Worm (Caenorhabditis elegans) whole organism, mixed stage, embryonic: ENCODE data around the gene sdpn-1.
A peak's percentile ranks its signal among the peaks of the same experiment; 100 is the strongest.

Source experiments
- M03D4.4 ChIP-seq: sonication (generic microtip); optimal IDR thresholded peaks from 2 replicates; lab custom pipeline; 2017; ENCODE audit warnings: mild to moderate bottlenecking, missing genetic modification characterization, missing compliant biosample characterization
- bed-3 ChIP-seq: fragments of 200-800 bp; sonication (Bioruptor generic); optimal IDR thresholded peaks from 3 replicates; lab custom pipeline; 2018; ENCODE audit warnings: mild to moderate bottlenecking, missing genetic modification characterization, moderate library complexity, missing compliant biosample characterization
- ceh-39 ChIP-seq: fragments of 150-350 bp; optimal IDR thresholded peaks from 2 replicates; lab custom pipeline; 2014; ENCODE audit warnings: missing biosample characterization, missing genetic modification characterization
- ceh-43 ChIP-seq: fragments of 200-800 bp; sonication (Bioruptor generic); optimal IDR thresholded peaks from 2 replicates; lab custom pipeline; 2018; ENCODE audit warnings: mild to moderate bottlenecking, missing genetic modification characterization, moderate library complexity, missing compliant biosample characterization
- ceh-83 ChIP-seq: fragments of 200-800 bp; sonication (Bioruptor generic); optimal IDR thresholded peaks from 2 replicates; lab custom pipeline; 2018; ENCODE audit warnings: mild to moderate bottlenecking, missing genetic modification characterization, missing compliant biosample characterization
- ces-1 ChIP-seq: fragments of 150-350 bp; optimal IDR thresholded peaks from 2 replicates; lab custom pipeline; 2014; ENCODE audit warnings: missing biosample characterization, missing genetic modification reagents, missing genetic modification characterization
- cnd-1 ChIP-seq: fragments of 200-800 bp; sonication (Bioruptor generic); optimal IDR thresholded peaks from 2 replicates; lab custom pipeline; 2018; ENCODE audit warnings: mild to moderate bottlenecking, missing genetic modification characterization, missing compliant biosample characterization
- drap-1 ChIP-seq: fragments of 200-800 bp; sonication (Bioruptor generic); optimal IDR thresholded peaks from 3 replicates; lab custom pipeline; 2018; ENCODE audit warnings: mild to moderate bottlenecking, missing genetic modification characterization, missing compliant biosample characterization
- elt-1 ChIP-seq: sonication (generic microtip); optimal IDR thresholded peaks from 2 replicates; lab custom pipeline; 2017; ENCODE audit warnings: missing genetic modification characterization, mild to moderate bottlenecking, missing compliant biosample characterization, antibody characterized with exemption, moderate library complexity, borderline replicate concordance; ENCODE audit not compliant: insufficient read depth
- elt-3 ChIP-seq: fragments of 150-350 bp; optimal IDR thresholded peaks from 2 replicates; lab custom pipeline; 2014; ENCODE audit warnings: missing biosample characterization, missing genetic modification characterization
- ham-2 ChIP-seq: fragments of 200-800 bp; sonication (Bioruptor generic); optimal IDR thresholded peaks from 2 replicates; lab custom pipeline; 2018; ENCODE audit warnings: mild to moderate bottlenecking, missing genetic modification characterization, missing compliant biosample characterization
- lin-32 ChIP-seq: fragments of 200-800 bp; sonication (Bioruptor generic); optimal IDR thresholded peaks from 2 replicates; lab custom pipeline; 2018; ENCODE audit warnings: mild to moderate bottlenecking, missing genetic modification characterization, missing compliant biosample characterization
- mep-1 ChIP-seq: fragments of 150-350 bp; optimal IDR thresholded peaks from 2 replicates; lab custom pipeline; 2017; ENCODE audit warnings: missing biosample characterization, missing genetic modification reagents, missing genetic modification characterization, inconsistent platforms
- mls-2 ChIP-seq: sonication (generic microtip); optimal IDR thresholded peaks from 2 replicates; lab custom pipeline; 2016; ENCODE audit warnings: mild to moderate bottlenecking, missing genetic modification characterization, moderate library complexity, missing compliant biosample characterization
- nhr-12 ChIP-seq: fragments of 150-350 bp; optimal IDR thresholded peaks from 2 replicates; lab custom pipeline; 2014; ENCODE audit warnings: missing biosample characterization, missing genetic modification characterization
- nhr-237 ChIP-seq: fragments of 150-350 bp; optimal IDR thresholded peaks from 2 replicates; lab custom pipeline; 2014; ENCODE audit warnings: missing biosample characterization, missing genetic modification characterization
- nhr-28 ChIP-seq: fragments of 150-350 bp; optimal IDR thresholded peaks from 2 replicates; lab custom pipeline; 2014; ENCODE audit warnings: missing biosample characterization, missing genetic modification characterization
- nhr-76 ChIP-seq: sonication (generic microtip); optimal IDR thresholded peaks from 2 replicates; lab custom pipeline; 2017; ENCODE audit warnings: missing biosample characterization, missing genetic modification characterization
- pha-4 ChIP-seq: fragments of 150-350 bp; optimal IDR thresholded peaks from 2 replicates; lab custom pipeline; 2018; ENCODE audit warnings: missing biosample characterization, missing genetic modification reagents, missing genetic modification characterization
- sptf-1 ChIP-seq: sonication (generic microtip); optimal IDR thresholded peaks from 2 replicates; lab custom pipeline; 2017; ENCODE audit warnings: mild to moderate bottlenecking, missing genetic modification characterization, moderate library complexity, missing compliant biosample characterization
- tbx-8 ChIP-seq: fragments of 200-800 bp; sonication (Bioruptor generic); optimal IDR thresholded peaks from 2 replicates; lab custom pipeline; 2018; ENCODE audit warnings: mild to moderate bottlenecking, missing genetic modification characterization, moderate library complexity, missing compliant biosample characterization
- unc-120 ChIP-seq: sonication (generic microtip); optimal IDR thresholded peaks from 2 replicates; lab custom pipeline; 2017; ENCODE audit warnings: missing genetic modification characterization, missing compliant biosample characterization; ENCODE audit not compliant: poor library complexity, severe bottlenecking
- unc-39 ChIP-seq: fragments of 150-350 bp; optimal IDR thresholded peaks from 2 replicates; lab custom pipeline; 2014; ENCODE audit warnings: missing biosample characterization, missing genetic modification characterization
- unc-62 ChIP-seq: fragments of 150-350 bp; optimal IDR thresholded peaks from 2 replicates; lab custom pipeline; 2014; ENCODE audit warnings: missing biosample characterization, missing genetic modification reagents, missing genetic modification characterization
- zip-8 ChIP-seq: fragments of 150-350 bp; optimal IDR thresholded peaks from 2 replicates; lab custom pipeline; 2014; ENCODE audit warnings: missing biosample characterization, missing genetic modification characterization
- ztf-11 ChIP-seq: fragments of 150-350 bp; optimal IDR thresholded peaks from 2 replicates; lab custom pipeline; 2014; ENCODE audit warnings: missing biosample characterization, missing genetic modification characterization

Gene sdpn-1

DNA sequence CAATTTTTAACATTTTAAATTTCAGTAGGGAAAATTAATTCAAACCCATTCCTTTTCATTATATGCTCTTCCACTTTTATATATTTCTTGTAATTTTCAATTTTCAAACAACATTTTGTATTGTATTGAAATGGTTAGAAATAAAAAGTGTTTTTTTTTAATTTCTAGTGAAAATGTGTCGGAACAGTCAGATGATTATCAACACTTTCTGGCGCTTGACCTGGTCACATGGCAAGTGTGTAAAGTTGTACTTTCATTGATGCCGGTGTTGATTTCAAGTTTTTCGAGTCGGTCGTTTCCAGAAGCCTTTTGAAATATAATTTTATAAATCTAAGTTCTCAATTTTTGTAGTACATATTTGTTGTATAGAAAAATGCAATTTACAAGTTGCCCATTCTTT is 28.7 kb upstream of the sdpn-1 start:
- TF ChIP-seq bed-3 (no peak), ceh-83 (no peak), sptf-1 (tag; lab: Kevin White, UChicago) (no peak), zip-8 (no peak)
- TF ChIP-seq, all 35 proteins: peak for 0

DNA sequence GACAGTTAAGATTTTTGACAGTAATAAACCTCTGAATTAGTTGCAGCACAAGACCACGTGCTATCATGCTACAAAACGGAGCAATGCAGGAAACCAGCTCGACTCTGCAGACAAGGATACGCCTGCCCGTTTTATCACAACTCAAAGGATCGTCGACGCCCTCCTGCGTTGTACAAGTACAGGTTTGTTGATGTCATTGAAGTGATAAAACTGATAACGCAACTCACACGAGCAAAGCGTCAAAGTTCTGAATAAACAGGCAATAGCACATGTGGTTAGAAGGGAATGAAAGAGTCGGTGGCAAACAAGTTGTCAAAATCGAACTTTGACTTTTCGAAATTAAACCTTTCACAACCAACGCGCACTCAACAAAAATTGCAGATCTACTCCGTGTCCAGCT is 24.7 kb upstream of the sdpn-1 start:
- TF ChIP-seq ceh-83 = no peak
- no peak for TF ChIP-seq sptf-1 (tag; lab: Kevin White, UChicago)
- no peak for TF ChIP-seq nhr-237 (tag; lab: Kevin White, UChicago)
- no peak for TF ChIP-seq unc-120 (tag; lab: Kevin White, UChicago)

DNA sequence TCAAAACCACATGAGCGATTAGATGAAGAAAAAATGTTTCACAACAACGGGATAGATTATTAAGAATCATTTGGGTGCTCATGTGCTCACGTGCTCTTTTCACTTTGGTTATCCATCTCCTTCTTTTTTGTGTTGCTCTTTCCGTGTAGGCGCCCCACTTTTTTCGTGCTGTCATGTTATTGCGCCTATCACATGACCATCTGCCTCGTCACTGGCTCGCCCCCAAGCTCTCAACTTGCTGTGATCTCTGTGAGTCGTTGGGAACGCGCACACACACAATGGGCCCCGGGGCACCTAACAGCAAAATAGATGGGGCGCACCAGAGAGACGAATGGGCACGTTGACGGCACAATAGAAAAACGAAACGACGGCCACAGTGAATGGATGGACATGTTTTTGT is 23.6 kb upstream of the sdpn-1 start:
- TF ChIP-seq sptf-1 (tag; lab: Kevin White, UChicago) = peak; percentile 24
- no peak for TF ChIP-seq elt-3 (tag; lab: Kevin White, UChicago)
- TF ChIP-seq unc-120 (tag; lab: Kevin White, UChicago) = peak; percentile 9

DNA sequence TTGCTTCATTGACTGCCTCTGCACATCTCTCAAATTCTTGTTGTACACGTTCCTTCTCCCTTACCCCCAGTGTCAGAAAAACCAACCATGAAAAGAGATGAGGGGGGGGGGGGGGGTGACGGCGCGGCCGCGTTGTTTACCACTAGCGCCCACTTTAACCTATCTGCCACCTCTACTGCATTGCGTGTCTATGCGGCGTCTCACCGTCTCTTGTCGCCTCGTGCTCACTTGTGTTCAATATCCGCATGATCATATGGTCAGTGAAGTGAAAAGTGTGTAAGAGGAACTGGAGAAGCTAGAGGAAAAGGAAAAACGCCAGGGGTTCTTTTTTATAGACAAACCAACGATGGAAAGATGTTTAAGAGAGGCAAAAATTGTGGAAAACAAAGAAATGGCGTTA is 21.6 kb upstream of the sdpn-1 start:
- TF ChIP-seq drap-1 (GFP tag; lab: Kevin White, UChicago) = peak; percentile 26
- TF ChIP-seq unc-62 (GFP tag; lab: Kevin White, UChicago) = peak; percentile 6
- TF ChIP-seq unc-120 (tag; lab: Kevin White, UChicago) = peak; percentile 11
- TF ChIP-seq ztf-11 (tag; lab: Kevin White, UChicago) = no peak
- no peak for TF ChIP-seq elt-1
- TF ChIP-seq M03D4.4 (tag; lab: Kevin White, UChicago) = peak; percentile 18
- TF ChIP-seq ceh-83 = no peak
- peak; percentile 39 for TF ChIP-seq mep-1 (tag; lab: Kevin White, UChicago)
- peak; percentile 68 for TF ChIP-seq mls-2
- TF ChIP-seq ceh-39 = no peak
- peak; percentile 81 for TF ChIP-seq pha-4 (tag; lab: Kevin White, UChicago)
- TF ChIP-seq sptf-1 (tag; lab: Kevin White, UChicago) = peak; percentile 69
- no peak for TF ChIP-seq nhr-76 (tag; lab: Kevin White, UChicago)
- TF ChIP-seq ham-2 = peak; percentile 51
- TF ChIP-seq, all 35 proteins: peak for 9

DNA sequence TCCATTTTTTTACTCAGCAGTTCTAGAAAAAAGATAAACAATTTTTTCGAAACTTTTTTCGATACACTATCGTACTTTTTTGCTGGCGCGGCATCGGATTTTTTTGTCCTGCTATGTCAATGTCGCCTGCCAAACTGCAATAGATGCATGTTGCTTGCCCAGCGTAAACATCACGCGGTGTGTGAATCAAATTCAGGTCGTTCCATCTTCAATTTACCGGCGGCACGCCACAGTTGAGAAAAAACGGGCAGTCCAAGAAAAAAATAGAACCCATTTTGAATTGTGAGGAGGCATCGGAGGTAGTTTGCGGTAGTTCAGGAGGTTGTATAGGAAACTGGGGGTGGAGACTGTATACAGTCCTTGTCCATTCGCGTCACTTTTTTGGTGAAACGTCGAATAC is 20.4 kb upstream of the sdpn-1 start:
- TF ChIP-seq unc-39 (tag; lab: Kevin White, UChicago) (no peak), cnd-1 (tag; lab: Kevin White, UChicago) (no peak), M03D4.4 (tag; lab: Kevin White, UChicago) (no peak), drap-1 (GFP tag; lab: Kevin White, UChicago) (no peak), bed-3 (no peak), nhr-237 (tag; lab: Kevin White, UChicago) (no peak), nhr-28 (tag; lab: Kevin White, UChicago) (no peak), ceh-43 (GFP tag; lab: Kevin White, UChicago) (no peak), sptf-1 (tag; lab: Kevin White, UChicago) (no peak), lin-32 (GFP tag; lab: Kevin White, UChicago) (no peak), ztf-11 (tag; lab: Kevin White, UChicago) (no peak), ces-1 (GFP tag; lab: Kevin White, UChicago) (no peak)

DNA sequence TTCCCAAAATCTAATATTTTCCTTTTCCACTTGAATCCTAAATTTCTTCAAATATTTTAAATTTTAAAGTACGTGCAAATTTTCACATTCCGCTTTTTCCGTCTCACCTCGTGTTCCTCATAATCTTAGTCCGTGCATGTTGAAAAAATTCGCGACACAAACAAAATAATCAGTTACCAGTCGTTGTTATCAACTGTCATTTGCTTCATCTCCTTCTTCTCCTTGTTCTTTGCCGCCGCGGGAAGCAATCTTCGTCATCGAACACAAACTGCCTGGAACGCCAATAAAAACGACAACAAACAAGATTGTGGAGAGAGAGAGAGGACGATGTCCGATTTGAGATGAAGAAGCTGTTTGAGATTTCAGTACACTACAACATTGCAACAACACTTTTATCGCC is 19.7 kb upstream of the sdpn-1 start, which contains the start of gene C34D10.5:
C34D10.5 (plus strand) TSS at position 269 of the 400 bp plus-strand sequence.
- TF ChIP-seq M03D4.4 (tag; lab: Kevin White, UChicago) (no peak), nhr-28 (tag; lab: Kevin White, UChicago) (no peak), tbx-8 (GFP tag; lab: Kevin White, UChicago) (no peak), pha-4 (tag; lab: Kevin White, UChicago) (no peak), unc-120 (tag; lab: Kevin White, UChicago) (no peak), zip-8 (no peak), cnd-1 (tag; lab: Kevin White, UChicago) (no peak), ceh-43 (GFP tag; lab: Kevin White, UChicago) (no peak)

DNA sequence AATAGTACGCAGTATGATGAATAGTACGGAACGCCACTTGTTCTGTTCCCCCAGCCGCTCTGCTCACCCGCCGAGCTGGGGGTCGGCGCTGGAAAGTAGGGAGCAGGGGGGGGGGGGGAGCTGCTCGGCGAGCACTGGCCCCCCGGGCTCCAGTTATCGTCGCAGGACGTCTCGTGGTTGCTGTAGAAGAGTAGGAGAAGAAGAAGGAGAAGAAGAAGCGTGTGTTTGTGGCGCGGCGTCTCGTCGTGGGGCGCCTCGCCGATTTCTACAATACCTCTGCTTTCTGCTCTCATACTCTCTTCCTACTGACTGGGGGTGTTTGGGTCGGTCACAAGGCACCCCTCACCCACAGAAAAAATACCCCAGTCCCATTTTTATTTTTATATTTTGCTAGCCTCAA is 19.3 kb upstream of the sdpn-1 start:
- TF ChIP-seq sptf-1 (tag; lab: Kevin White, UChicago) = peak; percentile 40
- no peak for TF ChIP-seq nhr-12 (tag; lab: Kevin White, UChicago)
- peak; percentile 10 for TF ChIP-seq mls-2
- no peak for TF ChIP-seq bed-3
